Fruit fly (Drosophila melanogaster): ENCODE data around the gene CG15533.

DNA sequence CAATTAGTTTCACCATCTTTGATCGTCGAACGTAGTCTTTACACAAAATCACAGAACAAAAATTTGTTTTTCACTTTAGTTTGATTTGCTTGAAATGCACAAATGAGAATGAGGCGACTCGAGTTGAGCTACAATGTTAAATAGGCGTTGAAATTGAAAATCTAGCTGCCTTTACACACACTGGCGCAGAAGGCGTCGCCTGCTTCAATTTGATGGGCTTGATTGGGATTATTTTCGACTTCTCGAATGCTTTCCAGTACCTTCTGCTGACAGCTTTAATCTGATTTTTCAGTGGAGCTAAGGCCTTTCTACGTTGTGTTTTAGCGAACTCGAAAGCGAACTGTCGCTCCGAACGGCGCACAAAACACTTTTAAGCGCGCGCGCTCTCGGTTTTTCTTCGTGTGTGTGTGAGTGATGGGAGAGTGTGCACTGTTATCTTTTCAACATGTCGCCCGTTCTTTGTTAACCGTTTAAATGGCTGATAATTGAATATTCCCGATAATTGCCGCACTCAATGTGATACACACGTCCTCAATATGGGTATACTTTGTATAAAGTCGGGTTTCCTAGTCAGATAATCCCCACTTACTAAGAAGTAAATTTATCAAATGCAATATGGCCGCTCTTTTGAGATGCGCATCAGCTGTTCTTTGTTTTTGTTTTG, 41.0 kb upstream of the CG15533 start, which contains the start of the genes Fer2LCH and Fer1HCH:
- TF ChIP-seq Sox102F (GFP tag; optimal IDR thresholded peaks at IDR 0.05) (no peak), CG1621 (tag; optimal IDR thresholded peaks at IDR 0.05) (no peak)

Measured in whole organism, prepupa.